Fruit fly (Drosophila melanogaster) whole organism, wandering third instar larva: ENCODE data around the gene Cka.

ENCODE experiments used
- Abd-B ChIP-seq: fragments of >200 bp; optimal IDR thresholded peaks from 2 replicates; lab custom pipeline; 2017; ENCODE audit warnings: missing biosample characterization, missing genetic modification characterization
- CG9705 ChIP-seq: fragments of 200-800 bp; sonication (Bioruptor generic); optimal IDR thresholded peaks from 2 replicates; lab custom pipeline; 2018; ENCODE audit warnings: missing biosample characterization, mild to moderate bottlenecking, missing genetic modification characterization
- CrebA ChIP-seq: fragments of 200-800 bp; sonication (Bioruptor generic); optimal IDR thresholded peaks from 2 replicates; lab custom pipeline; 2016; ENCODE audit warnings: missing biosample characterization, mild to moderate bottlenecking, missing genetic modification characterization, borderline replicate concordance
- Dif ChIP-seq: fragments of 200-275, 200-300 bp; sonication (Bioruptor generic); optimal IDR thresholded peaks from 2 replicates; lab custom pipeline; 2018; ENCODE audit warnings: missing biosample characterization, missing genetic modification characterization; ENCODE audit not compliant: partially characterized antibody
- GATAd ChIP-seq: sonication (Bioruptor generic); optimal IDR thresholded peaks from 2 replicates; lab custom pipeline; 2016; ENCODE audit warnings: missing biosample characterization, missing genetic modification characterization
- HLH106 ChIP-seq: fragments of 200-800 bp; optimal IDR thresholded peaks from 3 replicates; lab custom pipeline; 2019; ENCODE audit warnings: missing biosample characterization, mild to moderate bottlenecking, missing genetic modification characterization, moderate library complexity
- Hnf4 ChIP-seq: fragments of 200-800 bp; sonication (Bioruptor generic); optimal IDR thresholded peaks from 2 replicates; lab custom pipeline; 2016; ENCODE audit warnings: missing biosample characterization, mild to moderate bottlenecking, missing genetic modification characterization
- Hr78 ChIP-seq: fragments of >200 bp; optimal IDR thresholded peaks from 2 replicates; lab custom pipeline; 2017; ENCODE audit warnings: missing biosample characterization, missing genetic modification characterization
- Hr83 ChIP-seq: fragments of 200-300 bp; sonication (Bioruptor generic); optimal IDR thresholded peaks from 2 replicates; lab custom pipeline; 2016; ENCODE audit warnings: missing biosample characterization, mild to moderate bottlenecking, missing genetic modification characterization, moderate library complexity; ENCODE audit not compliant: poor library complexity, severe bottlenecking
- Jra ChIP-seq: sonication (Bioruptor generic); optimal IDR thresholded peaks from 2 replicates; lab custom pipeline; 2016; ENCODE audit warnings: missing biosample characterization, missing genetic modification characterization
- N ChIP-seq: fragments of >200 bp; optimal IDR thresholded peaks from 2 replicates; lab custom pipeline; 2018; ENCODE audit warnings: missing biosample characterization, missing external identifiers, missing genetic modification characterization
- Rel ChIP-seq, 2 experiments: fragments of 200-800 bp; sonication (Bioruptor generic) in 1 of 2; optimal IDR thresholded peaks; 2 replicates in 1 of 2; 3 replicates in 1 of 2; lab custom pipeline; 2016 to 2019; ENCODE audit warnings: mild to moderate bottlenecking in 2 of 2, missing biosample characterization in 2 of 2, missing genetic modification characterization in 2 of 2, moderate library complexity in 1 of 2
- Sp1 ChIP-seq: fragments of 200-800 bp; sonication (Bioruptor generic); optimal IDR thresholded peaks from 3 replicates; lab custom pipeline; 2019; ENCODE audit warnings: missing biosample characterization, mild to moderate bottlenecking, missing genetic modification characterization, moderate library complexity
- Vsx2 ChIP-seq: fragments of 200-300, 225-300 bp; sonication (Bioruptor generic); optimal IDR thresholded peaks from 2 replicates; lab custom pipeline; 2018; ENCODE audit warnings: missing biosample characterization, missing genetic modification characterization; ENCODE audit not compliant: partially characterized antibody
- br ChIP-seq: fragments of 200-800 bp; sonication (Bioruptor generic); optimal IDR thresholded peaks from 2 replicates; lab custom pipeline; 2016; ENCODE audit warnings: missing biosample characterization, missing genetic modification characterization
- dl ChIP-seq, 2 experiments: fragments of 175-275, 200-275 bp in 1 of 2; fragments of 200-275 bp in 1 of 2; sonication (Bioruptor generic); optimal IDR thresholded peaks; lab custom pipeline; 2018; ENCODE audit warnings: mild to moderate bottlenecking in 2 of 2, missing biosample characterization in 2 of 2, missing genetic modification characterization in 2 of 2, moderate library complexity in 2 of 2; ENCODE audit not compliant: partially characterized antibody in 2 of 2, insufficient read depth in 1 of 2
- dmrt93B ChIP-seq: fragments of 200-800 bp; sonication (Bioruptor generic); optimal IDR thresholded peaks from 2 replicates; lab custom pipeline; 2018; ENCODE audit warnings: missing biosample characterization, mild to moderate bottlenecking, missing genetic modification characterization
- dsf ChIP-seq: sonication (Bioruptor generic); optimal IDR thresholded peaks from 2 replicates; lab custom pipeline; 2016; ENCODE audit warnings: missing biosample characterization, missing genetic modification characterization, borderline replicate concordance
- ey ChIP-seq: fragments of 200-800 bp; sonication (Bioruptor generic); optimal IDR thresholded peaks from 2 replicates; lab custom pipeline; 2016; ENCODE audit warnings: missing biosample characterization, missing genetic modification characterization
- foxo ChIP-seq, 2 experiments: fragments of 200-800 bp; sonication (Bioruptor generic); optimal IDR thresholded peaks; 2 replicates in 1 of 2; 3 replicates in 1 of 2; lab custom pipeline; 2016 to 2017; ENCODE audit warnings: missing biosample characterization in 2 of 2, missing genetic modification characterization in 2 of 2
- fru ChIP-seq: fragments of 200-800 bp; sonication (Bioruptor generic); optimal IDR thresholded peaks from 3 replicates; lab custom pipeline; 2016; ENCODE audit warnings: missing biosample characterization, mild to moderate bottlenecking, missing genetic modification characterization
- h ChIP-seq: fragments of 200-800 bp; sonication (Bioruptor generic); optimal IDR thresholded peaks from 3 replicates; lab custom pipeline; 2016; ENCODE audit warnings: missing biosample characterization, mild to moderate bottlenecking, missing genetic modification characterization
- jim ChIP-seq: fragments of 175-275, 200-325 bp; sonication (Bioruptor generic); optimal IDR thresholded peaks from 2 replicates; lab custom pipeline; 2016; ENCODE audit warnings: missing biosample characterization, mild to moderate bottlenecking, missing genetic modification characterization
- lola ChIP-seq: fragments of >200 bp; optimal IDR thresholded peaks from 2 replicates; lab custom pipeline; 2017; ENCODE audit warnings: missing biosample characterization, missing genetic modification characterization
- pan ChIP-seq: fragments of >200 bp; optimal IDR thresholded peaks from 2 replicates; lab custom pipeline; 2017
- psq ChIP-seq: fragments of 200-800 bp; sonication (Bioruptor generic); optimal IDR thresholded peaks from 3 replicates; lab custom pipeline; 2017; ENCODE audit warnings: missing biosample characterization, mild to moderate bottlenecking, missing genetic modification characterization, moderate library complexity
- rgr ChIP-seq: fragments of 200-800 bp; sonication (Bioruptor generic); optimal IDR thresholded peaks from 3 replicates; lab custom pipeline; 2016; ENCODE audit warnings: missing biosample characterization, mild to moderate bottlenecking, missing genetic modification characterization
- sage ChIP-seq: fragments of 200-800 bp; sonication (Bioruptor generic); optimal IDR thresholded peaks from 2 replicates; lab custom pipeline; 2016; ENCODE audit warnings: missing biosample characterization, mild to moderate bottlenecking, missing genetic modification characterization
- sv ChIP-seq: fragments of 200-800 bp; sonication (Bioruptor generic); optimal IDR thresholded peaks from 3 replicates; lab custom pipeline; 2016; ENCODE audit warnings: missing biosample characterization, missing genetic modification characterization
- woc ChIP-seq: sonication (Bioruptor generic); optimal IDR thresholded peaks from 2 replicates; lab custom pipeline; 2016; ENCODE audit warnings: missing biosample characterization, mild to moderate bottlenecking, missing genetic modification characterization

Gene Cka

DNA sequence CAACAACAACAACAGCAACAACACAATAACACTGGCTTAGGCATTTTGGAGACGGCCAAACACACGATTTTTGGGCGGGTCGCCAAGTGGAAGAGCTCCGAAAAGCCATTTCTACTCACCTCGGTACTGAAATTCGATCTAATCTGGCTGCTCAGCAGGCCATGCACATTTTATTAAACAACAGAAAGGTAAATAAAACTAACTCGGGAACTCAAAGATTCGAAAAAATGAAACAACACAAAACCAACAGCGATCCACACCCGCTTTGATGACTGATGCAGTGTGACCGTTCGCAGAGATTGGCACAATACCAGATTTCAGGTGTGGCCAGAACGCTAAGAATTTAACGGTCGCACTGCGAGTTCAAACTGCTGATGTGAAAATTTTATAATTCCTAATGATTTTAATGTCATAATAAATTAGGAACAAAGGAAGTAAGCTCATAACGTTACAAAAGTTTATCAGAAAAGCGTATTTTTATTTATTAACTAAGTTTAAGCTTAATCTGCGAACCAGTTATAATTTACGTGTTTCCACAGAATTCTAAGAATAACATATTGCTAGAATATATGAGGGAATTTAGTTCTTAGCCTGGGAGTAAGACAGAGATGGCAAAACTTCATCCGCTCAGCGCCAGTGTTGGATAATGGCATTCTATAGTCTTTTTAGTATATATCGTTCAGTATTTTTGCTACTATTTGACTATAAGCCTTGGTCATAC lies 52.3 kb downstream of the Cka start, which contains the start of gene Mcr:
Mcr (minus strand) TSS at position 291 of the 721 bp plus-strand sequence.
- TF ChIP-seq HLH106 (tag; lab: Kevin White, UChicago) = peak; percentile 19
- TF ChIP-seq Dif (GFP tag; lab: Kevin White, UChicago) = peak; percentile 23
- peak; percentile 32 for TF ChIP-seq Vsx2
- TF ChIP-seq sv (GFP tag; lab: Kevin White, UChicago) = peak; percentile 38
- TF ChIP-seq sage (GFP tag; lab: Kevin White, UChicago) = peak; percentile 35
- no peak for TF ChIP-seq CG9705 (GFP tag; lab: Kevin White, UChicago)
- peak; percentile 5 for TF ChIP-seq jim (GFP tag; lab: Kevin White, UChicago)
- TF ChIP-seq Rel (GFP tag; optimal IDR thresholded peaks at IDR 0.05; lab: Kevin White, UChicago) = no peak
- TF ChIP-seq Rel (tag; optimal IDR thresholded peaks at IDR 0.05; lab: Kevin White, UChicago) = peak; percentile 3
- no peak for TF ChIP-seq br (GFP tag; lab: Kevin White, UChicago)
- TF ChIP-seq Hr83 (GFP tag; lab: Kevin White, UChicago) = peak; percentile 64
- peak in 1 of 2 experiments; percentile 46 for TF ChIP-seq foxo (GFP tag; optimal IDR thresholded peaks at IDR 0.05; lab: Kevin White, UChicago)
- TF ChIP-seq CrebA (GFP tag; lab: Kevin White, UChicago) = no peak
- no peak for TF ChIP-seq GATAd (GFP tag; lab: Kevin White, UChicago)
- TF ChIP-seq Hnf4 (GFP tag; lab: Kevin White, UChicago) = peak; percentile 44

- no peak for TF ChIP-seq dsf (GFP tag; lab: Kevin White, UChicago)
- no peak for TF ChIP-seq jim (GFP tag; lab: Kevin White, UChicago)
- no peak for TF ChIP-seq Hr78 (GFP tag; lab: Kevin White, UChicago)
- TF ChIP-seq psq (GFP tag; lab: Kevin White, UChicago) = no peak
Measured at dm6 chr2L:8083413-8083426, 52.7 kb downstream of the Cka start, which contains the start of gene Bsg. Gene Bsg (plus strand): TSS chr2L:8083420.

- TF ChIP-seq br (GFP tag; lab: Kevin White, UChicago) = peak; percentile 12
- peak; percentile 38 for TF ChIP-seq Hr78 (GFP tag; lab: Kevin White, UChicago)
- no peak for TF ChIP-seq sage (GFP tag; lab: Kevin White, UChicago)
- peak; percentile 18 for TF ChIP-seq fru (GFP tag; lab: Kevin White, UChicago)
- TF ChIP-seq psq (GFP tag; lab: Kevin White, UChicago) = peak; percentile 24
- TF ChIP-seq Rel (GFP tag; optimal IDR thresholded peaks at IDR 0.05; lab: Kevin White, UChicago) = no peak
- peak; percentile 55 for TF ChIP-seq Rel (tag; optimal IDR thresholded peaks at IDR 0.05; lab: Kevin White, UChicago)
- TF ChIP-seq dl (GFP tag; optimal IDR thresholded peaks at IDR 0.05; lab: Kevin White, UChicago; ENCODE audit: insufficient read depth in 1 of 2, partially characterized antibody in 2 of 2) = peak in 1 of 2 experiments; percentile 63
- peak; percentile 15 for TF ChIP-seq Sp1 (GFP tag; lab: Kevin White, UChicago)
- no peak for TF ChIP-seq sv (GFP tag; lab: Kevin White, UChicago)
- peak; percentile 96 for TF ChIP-seq N (GFP tag; lab: Kevin White, UChicago)
- peak; percentile 78 for TF ChIP-seq Dif (GFP tag; lab: Kevin White, UChicago)
- TF ChIP-seq GATAd (GFP tag; lab: Kevin White, UChicago) = no peak
- TF ChIP-seq rgr (GFP tag; lab: Kevin White, UChicago) = peak; percentile 46
- TF ChIP-seq Abd-B (GFP tag; lab: Kevin White, UChicago) = peak; percentile 4
- TF ChIP-seq h (GFP tag; lab: Kevin White, UChicago) = peak; percentile 6
- peak; percentile 61 for TF ChIP-seq Hr83 (GFP tag; lab: Kevin White, UChicago)
- no peak for TF ChIP-seq foxo (GFP tag; optimal IDR thresholded peaks at IDR 0.05; lab: Kevin White, UChicago)
- TF ChIP-seq lola (GFP tag; lab: Kevin White, UChicago) = no peak
- no peak for TF ChIP-seq ey (GFP tag; lab: Kevin White, UChicago)
Measured at dm6 chr2L:8083427-8084295, 53.1 kb downstream of the Cka start.

dm6 chr2L:8084349-8085203 lies 54.1 kb downstream of the Cka start:
- TF ChIP-seq ey (GFP tag; lab: Kevin White, UChicago) = peak; percentile 12
- TF ChIP-seq fru (GFP tag; lab: Kevin White, UChicago) = peak; percentile 8
- TF ChIP-seq Rel (GFP tag; optimal IDR thresholded peaks at IDR 0.05; lab: Kevin White, UChicago) = no peak
- TF ChIP-seq Rel (tag; optimal IDR thresholded peaks at IDR 0.05; lab: Kevin White, UChicago) = no peak
- TF ChIP-seq foxo (GFP tag; optimal IDR thresholded peaks at IDR 0.05; lab: Kevin White, UChicago) = peak in 1 of 2 experiments; percentile 16
- TF ChIP-seq N (GFP tag; lab: Kevin White, UChicago) = peak; percentile 59
- TF ChIP-seq woc = peak; percentile 14
- TF ChIP-seq Jra (GFP tag; lab: Kevin White, UChicago) = no peak
- TF ChIP-seq Vsx2 = no peak
- peak; percentile 6 for TF ChIP-seq br (GFP tag; lab: Kevin White, UChicago)
- TF ChIP-seq dmrt93B = no peak
- peak in 1 of 2 experiments; percentile 39 for TF ChIP-seq dl (GFP tag; optimal IDR thresholded peaks at IDR 0.05; lab: Kevin White, UChicago; ENCODE audit: insufficient read depth in 1 of 2, partially characterized antibody in 2 of 2)
- no peak for TF ChIP-seq Sp1 (GFP tag; lab: Kevin White, UChicago)
- TF ChIP-seq pan (lab: Kevin White, UChicago) = no peak
- TF ChIP-seq Dif (GFP tag; lab: Kevin White, UChicago) = peak; percentile 29
- peak; percentile 13 for TF ChIP-seq h (GFP tag; lab: Kevin White, UChicago)
